Worm (Caenorhabditis elegans) whole organism, L3 larva: ENCODE measurements around the gene C34F11.1.
A peak's percentile ranks its signal among the peaks of the same experiment; 100 is the strongest.

Source experiments
- aly-2 ChIP-seq: fragments of 150-350 bp; optimal IDR thresholded peaks from 2 replicates; lab custom pipeline; 2014; ENCODE audit warnings: missing biosample characterization, missing genetic modification characterization
- ama-1 ChIP-seq: fragments of 150-350 bp; optimal IDR thresholded peaks from 2 replicates; lab custom pipeline; 2018
- ceh-16 ChIP-seq: sonication (generic microtip); optimal IDR thresholded peaks from 2 replicates; lab custom pipeline; 2017; ENCODE audit warnings: missing biosample characterization, missing genetic modification characterization
- ceh-28 ChIP-seq: fragments of 150-350 bp; optimal IDR thresholded peaks from 2 replicates; lab custom pipeline; 2014; ENCODE audit warnings: missing biosample characterization, missing genetic modification reagents, missing genetic modification characterization
- ceh-82 ChIP-seq: fragments of 150-350 bp; optimal IDR thresholded peaks from 2 replicates; lab custom pipeline; 2014; ENCODE audit warnings: missing biosample characterization, missing genetic modification characterization
- daf-12 ChIP-seq: fragments of 150-350 bp; optimal IDR thresholded peaks from 2 replicates; lab custom pipeline; 2014; ENCODE audit warnings: missing biosample characterization, missing genetic modification reagents, missing genetic modification characterization
- egl-27 ChIP-seq: sonication (generic microtip); optimal IDR thresholded peaks from 4 replicates; lab custom pipeline; 2017; ENCODE audit warnings: missing biosample characterization, missing genetic modification reagents, missing genetic modification characterization
- egl-5 ChIP-seq: fragments of 150-350 bp; optimal IDR thresholded peaks from 2 replicates; lab custom pipeline; 2017; ENCODE audit warnings: missing biosample characterization, missing genetic modification reagents, missing genetic modification characterization, inconsistent platforms
- elt-1 ChIP-seq: fragments of 150-350 bp; optimal IDR thresholded peaks from 2 replicates; lab custom pipeline; 2014; ENCODE audit warnings: missing biosample characterization, missing genetic modification characterization
- elt-2 ChIP-seq: sonication (generic microtip); optimal IDR thresholded peaks from 2 replicates; lab custom pipeline; 2016; ENCODE audit warnings: missing genetic modification reagents, mild to moderate bottlenecking, missing genetic modification characterization, missing compliant biosample characterization
- elt-3 ChIP-seq, 3 experiments: fragments of 150-350 bp in 1 of 3; sonication (generic microtip) in 2 of 3; optimal IDR thresholded peaks; 2 replicates in 2 of 3; 4 replicates in 1 of 3; lab custom pipeline; 2014 to 2017; ENCODE audit warnings: missing biosample characterization in 3 of 3, missing genetic modification characterization in 3 of 3
- eor-1 ChIP-seq, 2 experiments: fragments of 150-350 bp; optimal IDR thresholded peaks; 2 replicates each; lab custom pipeline; 2014 to 2018; ENCODE audit warnings: missing biosample characterization in 2 of 2, missing genetic modification characterization in 2 of 2
- fkh-10 ChIP-seq: sonication (generic microtip); optimal IDR thresholded peaks from 2 replicates; lab custom pipeline; 2017; ENCODE audit warnings: missing biosample characterization, missing genetic modification reagents, missing genetic modification characterization
- fos-1 ChIP-seq: fragments of 150-350 bp; optimal IDR thresholded peaks from 2 replicates; lab custom pipeline; 2014; ENCODE audit warnings: missing biosample characterization, missing genetic modification characterization
- hmg-11 ChIP-seq: sonication (generic microtip); optimal IDR thresholded peaks from 2 replicates; lab custom pipeline; 2016; ENCODE audit warnings: missing genetic modification characterization, missing compliant biosample characterization
- jun-1 ChIP-seq: fragments of 150-350 bp; optimal IDR thresholded peaks from 2 replicates; lab custom pipeline; 2014; ENCODE audit warnings: missing biosample characterization, missing genetic modification reagents, missing genetic modification characterization
- lin-15B ChIP-seq: fragments of 150-350 bp; optimal IDR thresholded peaks from 2 replicates; lab custom pipeline; 2014; ENCODE audit warnings: missing biosample characterization, missing genetic modification characterization
- lin-39 ChIP-seq: fragments of 150-350 bp; optimal IDR thresholded peaks from 2 replicates; lab custom pipeline; 2018; ENCODE audit warnings: missing biosample characterization, missing genetic modification reagents, missing genetic modification characterization
- mml-1 ChIP-seq: fragments of 150-350 bp; sonication (generic microtip); optimal IDR thresholded peaks from 3 replicates; lab custom pipeline; 2014; ENCODE audit warnings: missing biosample characterization, missing genetic modification characterization
- nfya-1 ChIP-seq: sonication (generic microtip); optimal IDR thresholded peaks from 2 replicates; lab custom pipeline; 2017; ENCODE audit warnings: missing genetic modification characterization, mild to moderate bottlenecking, missing compliant biosample characterization, antibody characterized with exemption, moderate library complexity; ENCODE audit not compliant: insufficient read depth
- nhr-11 ChIP-seq: fragments of 150-350 bp; optimal IDR thresholded peaks from 2 replicates; lab custom pipeline; 2014; ENCODE audit warnings: missing biosample characterization, missing genetic modification characterization
- nhr-23 ChIP-seq: fragments of 150-350 bp; optimal IDR thresholded peaks from 2 replicates; lab custom pipeline; 2014; ENCODE audit warnings: missing biosample characterization, missing genetic modification reagents, missing genetic modification characterization
- nhr-25 ChIP-seq: sonication (generic microtip); optimal IDR thresholded peaks from 2 replicates; lab custom pipeline; 2017; ENCODE audit warnings: missing biosample characterization, missing genetic modification characterization
- nhr-43 ChIP-seq: sonication (generic microtip); optimal IDR thresholded peaks from 2 replicates; lab custom pipeline; 2016; ENCODE audit warnings: mild to moderate bottlenecking, missing genetic modification characterization, missing compliant biosample characterization; ENCODE audit not compliant: poor library complexity, severe bottlenecking
- nhr-67 ChIP-seq: fragments of 150-350 bp; optimal IDR thresholded peaks from 2 replicates; lab custom pipeline; 2014; ENCODE audit warnings: missing biosample characterization, missing genetic modification characterization
- nhr-76 ChIP-seq: fragments of 150-350 bp; sonication (generic microtip); optimal IDR thresholded peaks from 5 replicates; lab custom pipeline; 2014; ENCODE audit warnings: missing biosample characterization, missing genetic modification characterization
- pha-4 ChIP-seq: fragments of 150-350 bp; optimal IDR thresholded peaks from 2 replicates; lab custom pipeline; 2014; ENCODE audit warnings: missing biosample characterization, missing genetic modification reagents, missing genetic modification characterization
- pqm-1 ChIP-seq: fragments of 150-350 bp; optimal IDR thresholded peaks from 2 replicates; lab custom pipeline; 2017; ENCODE audit warnings: missing biosample characterization, missing genetic modification characterization, inconsistent platforms
- sea-2 ChIP-seq: fragments of 150-350 bp; sonication (generic microtip); optimal IDR thresholded peaks from 4 replicates; lab custom pipeline; 2014; ENCODE audit warnings: missing biosample characterization, missing genetic modification reagents, missing genetic modification characterization
- skn-1 ChIP-seq: fragments of 150-350 bp; optimal IDR thresholded peaks from 2 replicates; lab custom pipeline; 2014; ENCODE audit warnings: missing biosample characterization, missing genetic modification characterization
- snpc-4 ChIP-seq: fragments of 150-350 bp; optimal IDR thresholded peaks from 2 replicates; lab custom pipeline; 2014; ENCODE audit warnings: missing biosample characterization, missing genetic modification characterization
- tbx-2 ChIP-seq: sonication (generic microtip); optimal IDR thresholded peaks from 2 replicates; lab custom pipeline; 2016; ENCODE audit warnings: mild to moderate bottlenecking, missing genetic modification characterization, missing compliant biosample characterization
- unc-62 ChIP-seq: fragments of 150-350 bp; sonication (generic microtip); optimal IDR thresholded peaks from 4 replicates; lab custom pipeline; 2014; ENCODE audit warnings: missing biosample characterization, missing genetic modification reagents, missing genetic modification characterization
- zag-1 ChIP-seq: fragments of 150-350 bp; optimal IDR thresholded peaks from 2 replicates; lab custom pipeline; 2014; ENCODE audit warnings: missing biosample characterization, missing genetic modification characterization
- ztf-11 ChIP-seq: fragments of 150-350 bp; optimal IDR thresholded peaks from 2 replicates; lab custom pipeline; 2014; ENCODE audit warnings: missing biosample characterization, missing genetic modification characterization
- ztf-4 ChIP-seq: fragments of 150-350 bp; optimal IDR thresholded peaks from 2 replicates; lab custom pipeline; 2014; ENCODE audit warnings: missing biosample characterization, missing genetic modification characterization

C34F11.1 gene

DNA sequence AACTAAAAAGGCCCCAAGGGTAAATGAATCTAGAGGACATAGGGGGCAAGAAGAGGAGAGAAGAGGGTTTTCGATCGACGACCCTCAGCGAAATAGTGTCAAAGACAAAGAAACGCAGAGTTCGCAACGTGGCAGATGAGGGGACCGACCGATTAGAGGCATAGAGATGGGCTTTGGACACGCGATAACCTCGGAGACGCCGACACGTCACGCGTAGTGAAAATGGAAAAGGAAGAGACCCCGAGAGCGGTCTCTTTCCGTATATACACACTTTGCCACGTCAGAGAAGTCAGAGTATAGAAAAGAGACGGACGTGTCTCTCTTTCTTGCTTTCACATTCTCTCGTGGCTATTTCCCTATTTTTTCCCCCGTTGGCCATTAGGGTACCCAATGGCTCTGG is 31.3 kb upstream of the C34F11.1 start (continued):
- peak; percentile 63 for TF ChIP-seq nhr-43 (tag; lab: Kevin White, UChicago)
- TF ChIP-seq ama-1 (lab: Kevin White, UChicago) = no peak
- TF ChIP-seq elt-3 (tag; optimal IDR thresholded peaks at IDR 0.05; lab: Kevin White, UChicago) = no peak
- TF ChIP-seq lin-39 (tag; lab: Kevin White, UChicago) = peak; percentile 71
- peak; percentile 60 for TF ChIP-seq unc-62 (GFP tag; lab: Kevin White, UChicago)
- no peak for TF ChIP-seq ztf-11
- TF ChIP-seq fos-1 (tag; lab: Kevin White, UChicago) = no peak
- peak; percentile 59 for TF ChIP-seq jun-1
- TF ChIP-seq skn-1 (tag; lab: Kevin White, UChicago) = no peak
- TF ChIP-seq zag-1 (tag; lab: Kevin White, UChicago) = no peak
- TF ChIP-seq pqm-1 (tag; lab: Kevin White, UChicago) = no peak
- peak; percentile 49 for TF ChIP-seq nhr-23
- no peak for TF ChIP-seq nhr-11 (tag; lab: Kevin White, UChicago)
- TF ChIP-seq tbx-2 (tag; lab: Kevin White, UChicago) = peak; percentile 71
- TF ChIP-seq aly-2 (tag; lab: Kevin White, UChicago) = no peak
- no peak for TF ChIP-seq ceh-82 (tag; lab: Kevin White, UChicago)

DNA sequence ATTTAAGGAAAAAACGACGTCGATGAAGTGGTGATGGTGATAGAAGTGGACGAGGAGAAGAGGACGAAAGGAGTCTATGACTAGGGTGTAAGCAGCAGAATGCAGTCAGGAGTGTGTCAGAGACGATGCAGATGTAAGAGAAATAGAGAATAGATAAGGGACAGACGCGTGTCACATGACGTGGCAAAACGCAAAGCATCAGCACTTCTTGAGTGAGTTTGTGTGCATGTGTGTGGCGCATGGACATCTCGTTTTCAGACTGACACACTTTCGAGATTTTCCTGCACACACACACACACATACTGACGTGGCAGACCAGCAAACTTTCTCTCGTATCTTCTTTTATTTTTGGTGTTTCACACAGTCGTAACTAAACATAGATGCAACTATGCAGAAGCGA is 30.3 kb upstream of the C34F11.1 start:
- TF ChIP-seq nfya-1 (tag; lab: Kevin White, UChicago) (peak; percentile 71), ama-1 (lab: Kevin White, UChicago) (peak; percentile 39), egl-27 (tag; lab: Kevin White, UChicago) (no peak), jun-1 (peak; percentile 30), snpc-4 (peak; percentile 20), pha-4 (tag; lab: Kevin White, UChicago) (peak; percentile 48), skn-1 (tag; lab: Kevin White, UChicago) (peak; percentile 75), nhr-25 (tag; lab: Kevin White, UChicago) (peak; percentile 51), ztf-4 (no peak), aly-2 (tag; lab: Kevin White, UChicago) (no peak), nhr-11 (tag; lab: Kevin White, UChicago) (no peak), lin-15B (tag; lab: Kevin White, UChicago) (no peak), ceh-16 (tag; lab: Kevin White, UChicago) (no peak), ceh-28 (tag; lab: Kevin White, UChicago) (peak; percentile 11), nhr-43 (tag; lab: Kevin White, UChicago) (peak; percentile 68), elt-1 (tag; lab: Kevin White, UChicago) (peak; percentile 15), daf-12 (tag; lab: Kevin White, UChicago) (no peak), elt-2 (tag; lab: Kevin White, UChicago) (peak; percentile 99), nhr-23 (peak; percentile 18), hmg-11 (tag; lab: Kevin White, UChicago) (peak; percentile 44), lin-39 (tag; lab: Kevin White, UChicago) (peak; percentile 30), elt-3 (tag; optimal IDR thresholded peaks at IDR 0.05; lab: Kevin White, UChicago) (no peak), egl-5 (no peak), ztf-11 (no peak), pqm-1 (tag; lab: Kevin White, UChicago) (peak; percentile 89)
- TF ChIP-seq, all 47 proteins: peak for 15

DNA sequence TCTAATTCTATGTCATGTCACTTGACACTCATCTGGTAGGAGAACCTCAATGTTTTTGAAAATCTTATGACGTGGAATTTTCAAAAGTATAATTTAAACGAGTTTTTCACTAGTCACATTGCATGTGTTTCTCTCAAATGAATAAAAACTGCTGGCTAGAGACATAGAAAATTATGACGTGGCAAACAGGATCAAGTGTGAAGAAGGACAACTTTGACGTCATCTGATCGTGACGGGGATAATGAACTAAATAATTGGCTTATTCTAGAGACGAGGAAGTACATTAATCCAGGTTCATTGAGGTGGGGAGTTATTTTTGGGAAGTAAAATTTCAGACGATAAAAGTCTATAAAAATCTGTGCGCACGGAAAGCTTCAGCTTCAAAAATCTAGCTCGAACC is 29.6 kb upstream of the C34F11.1 start:
- TF ChIP-seq skn-1 (tag; lab: Kevin White, UChicago) = no peak
- no peak for TF ChIP-seq fkh-10 (GFP tag; lab: Kevin White, UChicago)
- no peak for TF ChIP-seq ama-1 (lab: Kevin White, UChicago)
- no peak for TF ChIP-seq ceh-28 (tag; lab: Kevin White, UChicago)
- TF ChIP-seq egl-5 = no peak
- no peak for TF ChIP-seq egl-27 (tag; lab: Kevin White, UChicago)
- no peak for TF ChIP-seq fos-1 (tag; lab: Kevin White, UChicago)
- TF ChIP-seq ztf-4 = no peak
- no peak for TF ChIP-seq unc-62 (GFP tag; lab: Kevin White, UChicago)
- TF ChIP-seq elt-3 (tag; optimal IDR thresholded peaks at IDR 0.05; lab: Kevin White, UChicago) = no peak
- TF ChIP-seq nhr-23 = peak; percentile 20
- TF ChIP-seq eor-1 (tag; optimal IDR thresholded peaks at IDR 0.05; lab: Kevin White, UChicago) = no peak
- peak; percentile 50 for TF ChIP-seq nhr-25 (tag; lab: Kevin White, UChicago)

DNA sequence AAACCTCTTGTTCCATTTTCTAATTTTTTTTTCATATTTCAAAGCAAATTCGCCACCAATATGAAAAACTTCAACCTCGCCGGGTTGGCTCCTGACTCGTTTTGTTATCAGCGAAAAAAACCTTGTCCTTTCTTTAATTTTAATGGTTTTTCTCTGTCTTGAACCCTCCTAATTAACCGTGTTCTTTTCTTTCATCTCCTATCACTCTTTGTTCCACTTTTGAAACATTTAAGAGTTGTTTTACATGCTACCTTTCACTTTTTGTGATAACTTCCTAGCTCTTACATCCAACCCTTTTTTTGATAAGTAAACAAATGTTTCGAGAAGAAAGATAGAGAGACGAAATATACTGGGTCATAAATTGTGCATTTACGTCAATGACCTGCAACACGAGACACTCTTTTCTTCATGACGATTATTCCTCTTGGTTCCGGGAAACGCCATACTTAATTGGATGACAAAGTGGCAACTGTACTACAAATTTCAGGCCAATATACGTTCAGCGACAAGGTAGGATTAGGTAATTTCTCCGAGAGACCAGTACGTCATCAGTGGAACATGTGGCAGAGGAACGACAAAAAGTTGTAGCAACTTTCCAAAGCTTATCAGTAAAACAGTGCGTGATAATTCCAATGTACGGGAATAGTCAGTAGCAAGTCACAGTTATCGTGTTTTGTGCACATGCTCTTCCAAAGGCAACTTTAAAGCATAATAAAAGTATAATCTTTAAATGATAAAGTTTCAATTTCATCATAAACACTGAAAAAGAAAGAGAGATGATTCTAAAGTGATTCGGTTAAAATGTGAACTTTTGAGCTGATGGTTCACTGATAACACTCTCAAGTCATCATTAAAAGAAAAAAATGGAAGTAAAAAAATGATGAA is 27.9 kb upstream of the C34F11.1 start:
- TF ChIP-seq nhr-67 (tag; lab: Kevin White, UChicago) (no peak), lin-39 (tag; lab: Kevin White, UChicago) (no peak), mml-1 (tag; lab: Kevin White, UChicago) (no peak), unc-62 (GFP tag; lab: Kevin White, UChicago) (no peak), hmg-11 (tag; lab: Kevin White, UChicago) (no peak), eor-1 (tag; optimal IDR thresholded peaks at IDR 0.05; lab: Kevin White, UChicago) (no peak), fos-1 (tag; lab: Kevin White, UChicago) (peak; percentile 6), ceh-16 (tag; lab: Kevin White, UChicago) (no peak), daf-12 (tag; lab: Kevin White, UChicago) (no peak), lin-15B (tag; lab: Kevin White, UChicago) (no peak), sea-2 (no peak), pha-4 (tag; lab: Kevin White, UChicago) (peak; percentile 62), nhr-76 (tag; lab: Kevin White, UChicago) (no peak), pqm-1 (tag; lab: Kevin White, UChicago) (peak; percentile 87), elt-2 (tag; lab: Kevin White, UChicago) (peak; percentile 99), nhr-11 (tag; lab: Kevin White, UChicago) (no peak), nhr-23 (no peak)
- TF ChIP-seq, all 47 proteins: peak for 4
